Fruit fly (Drosophila melanogaster) whole organism, embryonic: Measurements from ENCODE around the gene CG8149.

Experiments
- Aef1 ChIP-seq: fragments of 200-800 bp; sonication (Bioruptor generic); IDR thresholded peaks from 3 replicates; pipeline ENCODE4 v1.3.6; 2022; ENCODE audit warnings: missing biosample characterization, missing genetic modification characterization
- Awh ChIP-seq: fragments of 200-800 bp; sonication (Bioruptor generic); IDR thresholded peaks from 2 replicates; pipeline ENCODE4, ENCODE4 v1.3.6; 2022; ENCODE audit warnings: missing biosample characterization, missing genetic modification characterization
- Bteb2 ChIP-seq: fragments of 200-800 bp; sonication (Bioruptor generic); optimal IDR thresholded peaks from 2 replicates; lab custom pipeline; 2016; ENCODE audit warnings: missing biosample characterization, missing genetic modification characterization
- CG11398 ChIP-seq: fragments of 200-800 bp; sonication (Bioruptor generic); optimal IDR thresholded peaks from 2 replicates; lab custom pipeline; 2016; ENCODE audit warnings: missing biosample characterization, missing genetic modification characterization
- CG11696 ChIP-seq: fragments of 200-800 bp; sonication (Bioruptor generic); IDR thresholded peaks from 2 replicates; pipeline ENCODE4 v1.3.6; 2022; ENCODE audit warnings: missing biosample characterization, missing genetic modification characterization
- CG12104 ChIP-seq: fragments of 200-800 bp; sonication (Bioruptor generic); optimal IDR thresholded peaks from 3 replicates; lab custom pipeline; 2016; ENCODE audit warnings: missing biosample characterization, missing genetic modification characterization
- CG12219 ChIP-seq: fragments of 200-800 bp; sonication (Bioruptor generic); optimal IDR thresholded peaks from 3 replicates; lab custom pipeline; 2018; ENCODE audit warnings: missing biosample characterization, mild to moderate bottlenecking, missing genetic modification characterization
- CG12299 ChIP-seq: fragments of 200-800 bp; sonication (Bioruptor generic); optimal IDR thresholded peaks from 2 replicates; lab custom pipeline; 2018; ENCODE audit warnings: missing biosample characterization, mild to moderate bottlenecking, missing genetic modification characterization
- CG14050 ChIP-seq: fragments of 200-800 bp; sonication (Bioruptor generic); IDR thresholded peaks from 3 replicates; pipeline ENCODE4 v1.3.6; 2022; ENCODE audit warnings: missing biosample characterization, missing genetic modification characterization
- CG17385 ChIP-seq: fragments of 200-800 bp; sonication (Bioruptor generic); optimal IDR thresholded peaks from 3 replicates; lab custom pipeline; 2018; ENCODE audit warnings: missing biosample characterization, mild to moderate bottlenecking, missing genetic modification characterization
- CG17802 ChIP-seq: fragments of 200-800 bp; sonication (Bioruptor generic); optimal IDR thresholded peaks from 2 replicates; lab custom pipeline; 2018; ENCODE audit warnings: missing biosample characterization, mild to moderate bottlenecking, missing genetic modification characterization, moderate library complexity
- CG30431 ChIP-seq: fragments of 200-800 bp; sonication (Bioruptor generic); optimal IDR thresholded peaks from 2 replicates; lab custom pipeline; 2017; ENCODE audit warnings: missing biosample characterization, missing genetic modification characterization
- CG6272 ChIP-seq: fragments of 200-800 bp; sonication (Bioruptor generic); IDR thresholded peaks from 2 replicates; pipeline ENCODE4 v1.3.6; 2022; ENCODE audit warnings: missing biosample characterization, missing genetic modification characterization
- CG9437 ChIP-seq: fragments of 200-800 bp; sonication (Bioruptor generic); optimal IDR thresholded peaks from 2 replicates; lab custom pipeline; 2018; ENCODE audit warnings: missing biosample characterization, mild to moderate bottlenecking, missing genetic modification characterization
- CkIIα-i1 ChIP-seq: fragments of 200-800 bp; sonication (Bioruptor generic); IDR thresholded peaks from 2 replicates; pipeline ENCODE4 v1.3.6; 2022; ENCODE audit warnings: missing biosample characterization, missing genetic modification characterization
- Dbx ChIP-seq: fragments of 200-800 bp; sonication (Bioruptor generic); IDR thresholded peaks from 3 replicates; pipeline ENCODE4 v1.3.6; 2022; ENCODE audit warnings: missing biosample characterization, missing genetic modification characterization
- Dek ChIP-seq: fragments of 200-800 bp; sonication (Bioruptor generic); optimal IDR thresholded peaks from 3 replicates; lab custom pipeline; 2019; ENCODE audit warnings: missing biosample characterization, mild to moderate bottlenecking, missing genetic modification characterization, moderate library complexity
- Doc2 ChIP-seq: fragments of 200-800 bp; sonication (Bioruptor generic); IDR thresholded peaks from 2 replicates; pipeline ENCODE4 v1.3.6; 2022; ENCODE audit warnings: missing biosample characterization, missing genetic modification characterization
- Dref ChIP-seq: fragments of 200-800 bp; sonication (Bioruptor generic); IDR thresholded peaks from 2 replicates; pipeline ENCODE4 v1.3.6; 2022; ENCODE audit warnings: missing biosample characterization, missing genetic modification characterization
- Gug ChIP-seq: fragments of 200-800 bp; sonication (Bioruptor generic); IDR thresholded peaks from 4 replicates; pipeline ENCODE4 v1.3.6; 2022; ENCODE audit warnings: missing biosample characterization, missing genetic modification characterization
- Hr78 ChIP-seq, 2 experiments: fragments of 200-800 bp in 1 of 2; fragments of >200 bp in 1 of 2; sonication (Bioruptor generic) in 1 of 2; optimal IDR thresholded peaks; 2 replicates each; lab custom pipeline; 2017 to 2019; ENCODE audit warnings: missing biosample characterization in 2 of 2, missing genetic modification characterization in 2 of 2, mild to moderate bottlenecking in 1 of 2, moderate library complexity in 1 of 2
- Kr ChIP-seq: fragments of 200-800 bp; sonication (Bioruptor generic); optimal IDR thresholded peaks from 2 replicates; lab custom pipeline; 2017; ENCODE audit warnings: missing biosample characterization, mild to moderate bottlenecking, missing genetic modification characterization
- Mad ChIP-seq: fragments of 200-800 bp; sonication (Bioruptor generic); optimal IDR thresholded peaks from 2 replicates; lab custom pipeline; 2016; ENCODE audit warnings: missing biosample characterization, missing genetic modification characterization
- Med ChIP-seq: fragments of 200-800 bp; sonication (Bioruptor generic); peaks from one replicate; lab custom pipeline; 2016; ENCODE audit warnings: missing biosample characterization, missing genetic modification characterization, mild to moderate bottlenecking, inconsistent platforms, moderate library complexity
- Mes4 ChIP-seq: fragments of 200-800 bp; sonication (Bioruptor generic); optimal IDR thresholded peaks from 2 replicates; lab custom pipeline; 2016; ENCODE audit warnings: missing biosample characterization, missing genetic modification characterization
- Opbp ChIP-seq: fragments of 200-800 bp; sonication (Bioruptor generic); IDR thresholded peaks from 3 replicates; pipeline ENCODE4 v1.3.6; 2022; ENCODE audit warnings: missing biosample characterization, missing genetic modification characterization; ENCODE audit not compliant: partially characterized antibody
- Ssrp ChIP-seq: fragments of 200-800 bp; sonication (Bioruptor generic); optimal IDR thresholded peaks from 2 replicates; lab custom pipeline; 2018; ENCODE audit warnings: missing biosample characterization, mild to moderate bottlenecking, missing genetic modification characterization, moderate library complexity
- Tbp ChIP-seq: fragments of >200 bp; optimal IDR thresholded peaks from 2 replicates; lab custom pipeline; 2018; ENCODE audit warnings: missing biosample characterization, missing genetic modification characterization
- Vsx1 ChIP-seq: fragments of 200-800 bp; sonication (Bioruptor generic); optimal IDR thresholded peaks from 2 replicates; lab custom pipeline; 2017; ENCODE audit warnings: missing biosample characterization, mild to moderate bottlenecking, missing genetic modification characterization, missing genetic modification reagents
- ato ChIP-seq: fragments of 200-800 bp; sonication (Bioruptor generic); IDR thresholded peaks from 2 replicates; pipeline ENCODE4 v1.3.6; 2022; ENCODE audit warnings: missing biosample characterization, missing genetic modification characterization; ENCODE audit not compliant: partially characterized antibody
- bsh ChIP-seq, 2 experiments: fragments of 200-800 bp; sonication (Bioruptor generic); optimal IDR thresholded peaks; 2 replicates each; lab custom pipeline; 2017 to 2018; ENCODE audit warnings: mild to moderate bottlenecking in 2 of 2, missing biosample characterization in 2 of 2, missing genetic modification characterization in 2 of 2, moderate library complexity in 1 of 2
- cad ChIP-seq: fragments of >200 bp; optimal IDR thresholded peaks from 2 replicates; lab custom pipeline; 2017; ENCODE audit warnings: missing biosample characterization, missing genetic modification characterization
- cg ChIP-seq: fragments of 200-800 bp; sonication (Bioruptor generic); optimal IDR thresholded peaks from 3 replicates; lab custom pipeline; 2019; ENCODE audit warnings: missing biosample characterization, mild to moderate bottlenecking, missing genetic modification characterization, moderate library complexity
- fru ChIP-seq: fragments of >200 bp; optimal IDR thresholded peaks from 2 replicates; lab custom pipeline; 2017
- gcm ChIP-seq: fragments of 200-800 bp; sonication (Bioruptor generic); optimal IDR thresholded peaks from 2 replicates; lab custom pipeline; 2019; ENCODE audit warnings: missing biosample characterization, mild to moderate bottlenecking, missing genetic modification characterization, moderate library complexity
- gfzf ChIP-seq: fragments of 200-800 bp; sonication (Bioruptor generic); optimal IDR thresholded peaks from 2 replicates; lab custom pipeline; 2016; ENCODE audit warnings: missing biosample characterization, mild to moderate bottlenecking, missing genetic modification characterization, moderate library complexity
- gsb-n ChIP-seq: fragments of 200-800 bp; sonication (Bioruptor generic); optimal IDR thresholded peaks from 3 replicates; lab custom pipeline; 2018; ENCODE audit warnings: missing biosample characterization, mild to moderate bottlenecking, missing genetic modification characterization
- ind ChIP-seq: fragments of 200-800 bp; sonication (Bioruptor generic); optimal IDR thresholded peaks from 3 replicates; lab custom pipeline; 2016; ENCODE audit warnings: missing biosample characterization, missing genetic modification characterization
- lbe ChIP-seq: fragments of 200-800 bp; sonication (Bioruptor generic); optimal IDR thresholded peaks from 2 replicates; lab custom pipeline; 2016; ENCODE audit warnings: missing biosample characterization, mild to moderate bottlenecking, missing genetic modification characterization
- lola ChIP-seq, 3 experiments: fragments of >200 bp in 2 of 3; fragments of 200-800 bp in 1 of 3; sonication (Bioruptor generic) in 1 of 3; optimal IDR thresholded peaks; 2 replicates each; lab custom pipeline; 2017 to 2019; ENCODE audit warnings: missing biosample characterization in 3 of 3, missing genetic modification characterization in 3 of 3, mild to moderate bottlenecking in 1 of 3, moderate library complexity in 1 of 3
- mld ChIP-seq: fragments of 200-800 bp; sonication (Bioruptor generic); IDR thresholded peaks from 3 replicates; pipeline ENCODE4 v1.3.6; 2022; ENCODE audit warnings: missing biosample characterization, missing genetic modification characterization; ENCODE audit not compliant: partially characterized antibody
- nerfin-1 ChIP-seq: fragments of 200-800 bp; sonication (Bioruptor generic); optimal IDR thresholded peaks from 3 replicates; lab custom pipeline; 2019; ENCODE audit warnings: missing biosample characterization, mild to moderate bottlenecking, missing genetic modification characterization, moderate library complexity
- oc ChIP-seq: fragments of 200-800 bp; sonication (Bioruptor generic); optimal IDR thresholded peaks from 2 replicates; lab custom pipeline; 2018; ENCODE audit warnings: missing biosample characterization, mild to moderate bottlenecking, missing genetic modification characterization, moderate library complexity
- otp ChIP-seq: fragments of 200-800 bp; sonication (Bioruptor generic); IDR thresholded peaks from 3 replicates; pipeline ENCODE4, ENCODE4 v1.3.6; 2022; ENCODE audit warnings: missing biosample characterization, missing genetic modification characterization
- pita ChIP-seq: fragments of 200-800 bp; sonication (Bioruptor generic); optimal IDR thresholded peaks from 2 replicates; lab custom pipeline; 2017; ENCODE audit warnings: missing biosample characterization, mild to moderate bottlenecking, missing genetic modification characterization
- row ChIP-seq: fragments of 200-800 bp; sonication (Bioruptor generic); IDR thresholded peaks from 3 replicates; pipeline ENCODE4 v1.3.6; 2022; ENCODE audit warnings: missing biosample characterization, missing genetic modification characterization
- so ChIP-seq: fragments of 200-800 bp; sonication (Bioruptor generic); IDR thresholded peaks from 3 replicates; pipeline ENCODE4 v1.3.6; 2022; ENCODE audit warnings: missing biosample characterization, missing genetic modification characterization
- vfl ChIP-seq: fragments of 200-800 bp; sonication (Bioruptor generic); optimal IDR thresholded peaks from 2 replicates; lab custom pipeline; 2016; ENCODE audit warnings: missing biosample characterization, missing genetic modification characterization
- vnd ChIP-seq: fragments of 200-800 bp; sonication (Bioruptor generic); IDR thresholded peaks from 3 replicates; pipeline ENCODE4 v1.3.6; 2022; ENCODE audit warnings: missing biosample characterization, missing genetic modification characterization; ENCODE audit not compliant: partially characterized antibody
- wek ChIP-seq: fragments of 200-800 bp; sonication (Bioruptor generic); optimal IDR thresholded peaks from 3 replicates; lab custom pipeline; 2018; ENCODE audit warnings: missing biosample characterization, mild to moderate bottlenecking, missing genetic modification characterization, moderate library complexity

The CG8149 gene

DNA sequence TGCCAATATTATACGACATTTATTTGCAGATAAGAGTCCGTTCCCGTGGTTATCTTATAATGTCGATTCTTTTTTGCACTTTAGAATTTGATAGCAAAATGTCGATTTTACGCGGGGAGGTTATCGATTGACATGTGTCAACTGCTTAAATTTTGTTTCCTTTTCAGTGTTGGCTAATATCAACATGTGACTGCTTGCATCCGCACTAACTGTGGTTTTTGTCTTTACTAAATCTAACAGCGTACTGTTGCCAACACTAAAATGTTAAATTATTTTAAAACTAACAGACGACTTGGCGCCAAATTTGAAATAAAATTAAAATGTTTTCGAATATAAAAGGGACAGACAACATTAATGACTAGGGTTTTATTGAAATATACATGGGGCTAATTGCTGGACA, 7.7 kb upstream of the CG8149 start (continued):
- TF ChIP-seq CG11398 (GFP tag; lab: Kevin White, UChicago) (peak; percentile 58), ind (GFP tag; lab: Kevin White, UChicago) (peak; percentile 75), lbe (GFP tag; lab: Kevin White, UChicago) (peak; percentile 67), Kr (GFP tag; lab: Kevin White, UChicago) (no peak), CG12299 (peak; percentile 17), so (GFP tag; lab: Robert Waterston, UW) (no peak; the same call in 2 of the 3 replicates), gsb-n (tag; lab: Kevin White, UChicago) (peak; percentile 46), Hr78 (GFP tag; optimal IDR thresholded peaks at IDR 0.05; lab: Kevin White, UChicago) (peak in 1 of 2 experiments; percentile 2), CG30431 (no peak), otp (GFP tag; lab: Robert Waterston, UW) (no peak), CG14050 (GFP tag; lab: Robert Waterston, UW) (no peak), mld (peak; percentile 36; the same call in 1 of the 3 replicates), Med (GFP tag; lab: Kevin White, UChicago) (peak; percentile 99), cad (GFP tag; lab: Kevin White, UChicago) (no peak), pita (peak; percentile 84), ato (GFP tag; lab: Robert Waterston, UW) (peak; percentile 71), Opbp (GFP tag; lab: Robert Waterston, UW) (peak; percentile 70), wek (peak; percentile 19), CG12104 (GFP tag; lab: Kevin White, UChicago) (no peak), CG11696 (GFP tag; lab: Robert Waterston, UW) (no peak), Aef1 (GFP tag; lab: Robert Waterston, UW) (no peak; the same call in 2 of the 3 replicates), Tbp (no peak), Doc2 (no peak), row (GFP tag; lab: Robert Waterston, UW) (peak; percentile 9; the same call in 1 of the 3 replicates), Dbx (peak; percentile 67; the same call in 2 of the 3 replicates), Dref (GFP tag; lab: Robert Waterston, UW) (peak; percentile 98), cg (GFP tag; lab: Kevin White, UChicago) (no peak), CG12219 (GFP tag; lab: Kevin White, UChicago) (no peak), oc (tag; lab: Kevin White, UChicago) (no peak), CG17802 (peak; percentile 52), vfl (peak; percentile 83), Vsx1 (GFP tag; lab: Kevin White, UChicago) (peak; percentile 36), Ssrp (tag; lab: Kevin White, UChicago) (peak; percentile 7), Bteb2 (GFP tag; lab: Kevin White, UChicago) (peak; percentile 81), fru (lab: Kevin White, UChicago) (no peak), CkIIα-i1 (GFP tag; lab: Robert Waterston, UW) (no peak), Mes4 (GFP tag; lab: Kevin White, UChicago) (peak; percentile 46), Gug (GFP tag; lab: Robert Waterston, UW) (peak; percentile 57; the same call in 2 of the 4 replicates), Awh (GFP tag; lab: Robert Waterston, UW) (no peak), bsh (GFP tag; optimal IDR thresholded peaks at IDR 0.05; lab: Kevin White, UChicago) (peak in 1 of 2 experiments; percentile 40), CG17385 (GFP tag; lab: Kevin White, UChicago) (peak; percentile 46), CG9437 (GFP tag; lab: Kevin White, UChicago) (no peak), CG6272 (peak; percentile 70), gfzf (GFP tag; lab: Kevin White, UChicago) (peak; percentile 54), lola (GFP tag; optimal IDR thresholded peaks at IDR 0.05; lab: Kevin White, UChicago) (peak in 1 of 3 experiments; percentile 27), vnd (GFP tag; lab: Robert Waterston, UW) (no peak), nerfin-1 (tag; lab: Kevin White, UChicago) (peak; percentile 50), Dek (tag; lab: Kevin White, UChicago) (peak; percentile 82), Mad (GFP tag; lab: Kevin White, UChicago) (peak; percentile 42), gcm (peak; percentile 27)
